Worm (Caenorhabditis elegans): ENCODE results near the gene nxf-1.

ce11 chrV:14394743-14395142, 20.1 kb downstream of the nxf-1 start, which contains the start of gene C15H11.13:
- TF ChIP-seq dve-1 (tag; optimal IDR thresholded peaks at IDR 0.05) (no peak), sox-4 (tag; optimal IDR thresholded peaks at IDR 0.05) (no peak), lim-6 (tag; optimal IDR thresholded peaks at IDR 0.05) (no peak), sdc-2 (tag; optimal IDR thresholded peaks at IDR 0.05) (no peak), ama-1 (optimal IDR thresholded peaks at IDR 0.05) (no peak), unc-55 (GFP tag; optimal IDR thresholded peaks at IDR 0.05) (no peak), C38D4.7 (GFP tag; optimal IDR thresholded peaks at IDR 0.05) (no peak), pag-3 (tag; optimal IDR thresholded peaks at IDR 0.05; ENCODE audit: borderline replicate concordance) (no peak), ceh-30 (tag; optimal IDR thresholded peaks at IDR 0.05) (no peak), nhr-11 (tag; optimal IDR thresholded peaks at IDR 0.05) (no peak), dmd-4 (tag; optimal IDR thresholded peaks at IDR 0.05; ENCODE audit: borderline replicate concordance) (no peak), unc-42 (tag; optimal IDR thresholded peaks at IDR 0.05) (no peak)

Measured in whole organism, late embryonic.